Fruit fly (Drosophila melanogaster) whole organism, pupa: ENCODE measurements around the gene fliI.

Source experiments
- CG17806 ChIP-seq: fragments of 200-800 bp; sonication (Bioruptor generic); optimal IDR thresholded peaks from 2 replicates; lab custom pipeline; 2018; ENCODE audit warnings: missing biosample characterization, mild to moderate bottlenecking, missing genetic modification characterization, moderate library complexity
- CG8159 ChIP-seq: fragments of 200-800 bp; sonication (Bioruptor generic); optimal IDR thresholded peaks from 3 replicates; lab custom pipeline; 2018; ENCODE audit warnings: missing biosample characterization, mild to moderate bottlenecking, missing genetic modification characterization, moderate library complexity
- D1 ChIP-seq: fragments of 200-800 bp; sonication (Bioruptor generic); optimal IDR thresholded peaks from 2 replicates; lab custom pipeline; 2018; ENCODE audit warnings: missing biosample characterization, mild to moderate bottlenecking, missing genetic modification characterization, moderate library complexity

DNA sequence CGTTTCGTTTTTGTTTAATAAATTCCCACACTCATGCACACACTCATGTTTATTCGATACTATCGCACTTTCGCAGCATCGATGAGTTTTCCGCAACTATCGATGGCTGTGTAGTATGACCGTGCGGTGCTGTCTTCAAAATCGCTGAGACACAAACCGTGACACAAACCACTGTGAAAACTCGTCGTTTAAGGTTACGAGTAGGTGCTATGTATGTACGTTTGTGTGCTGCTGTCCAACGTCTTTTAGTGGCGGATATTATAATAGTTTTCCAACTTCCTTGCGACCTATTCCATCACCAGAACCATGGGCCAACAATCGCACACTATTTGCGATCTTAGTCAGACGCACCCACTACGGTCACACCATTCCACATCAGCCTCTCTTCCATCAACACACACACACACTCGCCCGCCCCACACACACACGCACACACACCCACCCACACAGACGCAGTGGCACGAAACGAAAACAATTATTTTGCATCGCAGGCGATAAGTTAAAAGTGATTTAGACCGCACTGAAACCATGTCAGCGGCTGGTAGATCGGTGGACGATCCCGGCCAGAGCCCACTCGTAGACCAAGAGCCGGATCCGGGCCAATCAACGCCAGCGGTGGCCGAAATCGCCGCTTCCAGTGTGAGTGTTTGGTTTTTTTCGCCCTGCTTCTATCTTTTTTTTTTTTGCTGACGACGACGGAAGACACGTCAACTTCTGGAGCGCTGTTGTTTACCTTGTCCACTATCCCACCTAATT, 15.4 kb upstream of the fliI start, which contains the start of the genes Dd and CG1486:
- TF ChIP-seq D1: no peak
- TF ChIP-seq CG8159: no peak
- TF ChIP-seq CG17806: no peak
